Fruit fly (Drosophila melanogaster): ENCODE data around the gene muc.

muc gene

dm6 chr2L:7442106-7442505, 15.4 kb downstream of the muc start:
- TF ChIP-seq Scr (GFP tag; IDR thresholded peaks at IDR 0.05; ENCODE audit: partially characterized antibody) (no peak), abd-A (tag; optimal IDR thresholded peaks at IDR 0.05) (peak; percentile 77), oc (tag; optimal IDR thresholded peaks at IDR 0.05) (peak; percentile 5), CG13894 (tag; optimal IDR thresholded peaks at IDR 0.05) (peak; percentile 43), sd (tag; optimal IDR thresholded peaks at IDR 0.05) (peak; percentile 70), CG10321 (GFP tag; IDR thresholded peaks at IDR 0.05) (no peak), vvl (GFP tag; IDR thresholded peaks at IDR 0.05) (peak; percentile 85), chinmo (GFP tag; IDR thresholded peaks at IDR 0.05; ENCODE audit: partially characterized antibody) (peak; percentile 74; the same call in 1 of the 4 replicates)

- TF ChIP-seq CG34224 (GFP tag; IDR thresholded peaks at IDR 0.05; ENCODE audit: partially characterized antibody): no peak
- no peak for TF ChIP-seq crc (GFP tag; optimal IDR thresholded peaks at IDR 0.05)
- no peak for TF ChIP-seq trem (tag; optimal IDR thresholded peaks at IDR 0.05)
- TF ChIP-seq CG15514 (GFP tag; optimal IDR thresholded peaks at IDR 0.05): peak; percentile 9
- TF ChIP-seq CG14441 (GFP tag; IDR thresholded peaks at IDR 0.05): peak; percentile 67
- TF ChIP-seq PHDP (tag; optimal IDR thresholded peaks at IDR 0.05): peak; percentile 28
- no peak for TF ChIP-seq pum (GFP tag; optimal IDR thresholded peaks at IDR 0.05)
- TF ChIP-seq repo (GFP tag; optimal IDR thresholded peaks at IDR 0.05): no peak
- TF ChIP-seq CG4360 (GFP tag; IDR thresholded peaks at IDR 0.05): no peak
- TF ChIP-seq hth (optimal IDR thresholded peaks at IDR 0.05): no peak
- TF ChIP-seq CG2889 (GFP tag; IDR thresholded peaks at IDR 0.05): no peak
- TF ChIP-seq CG13424 (tag; optimal IDR thresholded peaks at IDR 0.05): peak; percentile 24
- TF ChIP-seq pita (GFP tag; optimal IDR thresholded peaks at IDR 0.05): no peak
- peak; percentile 75 for TF ChIP-seq CG32532 (GFP tag; IDR thresholded peaks at IDR 0.05)
- TF ChIP-seq Hr78 (GFP tag; optimal IDR thresholded peaks at IDR 0.05): no peak
- TF ChIP-seq bbx (GFP tag; IDR thresholded peaks at IDR 0.05; ENCODE audit: partially characterized antibody): no peak
- peak; percentile 73 for TF ChIP-seq slbo (GFP tag; IDR thresholded peaks at IDR 0.05)
- peak; percentile 8 for TF ChIP-seq sug (tag; optimal IDR thresholded peaks at IDR 0.05)
- TF ChIP-seq CG2712 (tag; optimal IDR thresholded peaks at IDR 0.05): no peak
- TF ChIP-seq Sin3A (optimal IDR thresholded peaks at IDR 0.05): no peak
- TF ChIP-seq br (optimal IDR thresholded peaks at IDR 0.05): no peak
- no peak for TF ChIP-seq Tbp (GFP tag; optimal IDR thresholded peaks at IDR 0.05)
- TF ChIP-seq org-1 (GFP tag; optimal IDR thresholded peaks at IDR 0.05): no peak
- no peak for TF ChIP-seq ro (GFP tag; IDR thresholded peaks at IDR 0.05)
- no peak for TF ChIP-seq Atf3 (GFP tag; optimal IDR thresholded peaks at IDR 0.05)
- no peak for TF ChIP-seq CG4707 (GFP tag; optimal IDR thresholded peaks at IDR 0.05)
- no peak for TF ChIP-seq CG13894 (tag; optimal IDR thresholded peaks at IDR 0.05)
- TF ChIP-seq CG15269 (tag; optimal IDR thresholded peaks at IDR 0.05): peak; percentile 65
- no peak for TF ChIP-seq CG33213 (GFP tag; optimal IDR thresholded peaks at IDR 0.05)
- no peak for TF ChIP-seq Optix (GFP tag; IDR thresholded peaks at IDR 0.05)
- peak; percentile 17 for TF ChIP-seq Xbp1 (GFP tag; optimal IDR thresholded peaks at IDR 0.05)
- TF ChIP-seq abd-A (tag; optimal IDR thresholded peaks at IDR 0.05): no peak
- peak; percentile 47 for TF ChIP-seq grau (tag; optimal IDR thresholded peaks at IDR 0.05)
- TF ChIP-seq CG10565 (GFP tag; optimal IDR thresholded peaks at IDR 0.05): no peak
- TF ChIP-seq Dip3 (GFP tag; optimal IDR thresholded peaks at IDR 0.05): no peak
- no peak for TF ChIP-seq emc (GFP tag; optimal IDR thresholded peaks at IDR 0.05)
- TF ChIP-seq CG17385 (GFP tag; optimal IDR thresholded peaks at IDR 0.05): peak; percentile 27
- no peak for TF ChIP-seq sc (optimal IDR thresholded peaks at IDR 0.05)
- no peak for TF ChIP-seq sc (GFP tag; optimal IDR thresholded peaks at IDR 0.05)
- no peak for TF ChIP-seq Chrac-16 (GFP tag; optimal IDR thresholded peaks at IDR 0.05)
- peak; percentile 23 for TF ChIP-seq CG12155 (GFP tag; optimal IDR thresholded peaks at IDR 0.05)
- no peak for TF ChIP-seq pnt (GFP tag; optimal IDR thresholded peaks at IDR 0.05)
- TF ChIP-seq CG30431 (GFP tag; optimal IDR thresholded peaks at IDR 0.05): no peak
- no peak for TF ChIP-seq cad (GFP tag; optimal IDR thresholded peaks at IDR 0.05)
- TF ChIP-seq NC2β (GFP tag; optimal IDR thresholded peaks at IDR 0.05): no peak
These were observed 16.3 kb downstream of the muc start for dm6 chr2L:7442929-7443328.

Measured in whole organism, embryonic.